Worm (Caenorhabditis elegans) whole organism, L1 larva: Measurements from ENCODE around the gene srh-2.

Experiments
- ama-1 ChIP-seq: fragments of 150-350 bp; optimal IDR thresholded peaks from 2 replicates; lab custom pipeline; 2014
- dpl-1 ChIP-seq, 3 experiments: fragments of 150-350 bp in 2 of 3; sonication (generic microtip) in 1 of 3; optimal IDR thresholded peaks; 2 replicates each; lab custom pipeline; 2014 to 2017; ENCODE audit warnings: missing biosample characterization in 3 of 3, missing genetic modification characterization in 3 of 3, missing genetic modification reagents in 3 of 3
- egl-27 ChIP-seq, 2 experiments: fragments of 150-350 bp in 1 of 2; sonication (generic microtip); optimal IDR thresholded peaks; 3 replicates each; lab custom pipeline; 2017 to 2018; ENCODE audit warnings: missing biosample characterization in 2 of 2, missing genetic modification characterization in 2 of 2, missing genetic modification reagents in 2 of 2
- elt-2 ChIP-seq: sonication (generic microtip); optimal IDR thresholded peaks from 2 replicates; lab custom pipeline; 2016; ENCODE audit warnings: missing genetic modification characterization, mild to moderate bottlenecking, inconsistent platforms, missing compliant biosample characterization, missing genetic modification reagents
- elt-3 ChIP-seq, 6 experiments: fragments of 150-350 bp in 1 of 6; sonication (generic microtip); optimal IDR thresholded peaks; 2 replicates each; lab custom pipeline; 2017 to 2018; ENCODE audit warnings: missing biosample characterization in 6 of 6, missing genetic modification characterization in 6 of 6, inconsistent platforms in 1 of 6
- fkh-10 ChIP-seq: sonication (generic microtip); optimal IDR thresholded peaks from 2 replicates; lab custom pipeline; 2017; ENCODE audit warnings: missing biosample characterization, missing genetic modification reagents, missing genetic modification characterization
- fos-1 ChIP-seq: fragments of 150-350 bp; optimal IDR thresholded peaks from 2 replicates; lab custom pipeline; 2014; ENCODE audit warnings: missing biosample characterization, missing genetic modification characterization
- lin-15B ChIP-seq: fragments of 150-350 bp; sonication (generic microtip); optimal IDR thresholded peaks from 3 replicates; lab custom pipeline; 2014; ENCODE audit warnings: missing biosample characterization, missing genetic modification characterization
- nhr-12 ChIP-seq: sonication (generic microtip); optimal IDR thresholded peaks from 2 replicates; lab custom pipeline; 2017; ENCODE audit warnings: missing biosample characterization, missing genetic modification characterization
- nhr-28 ChIP-seq: fragments of 150-350 bp; optimal IDR thresholded peaks from 2 replicates; lab custom pipeline; 2014; ENCODE audit warnings: missing biosample characterization, missing genetic modification characterization
- unc-62 ChIP-seq: fragments of 150-350 bp; optimal IDR thresholded peaks from 2 replicates; lab custom pipeline; 2014; ENCODE audit warnings: missing biosample characterization, missing genetic modification reagents, missing genetic modification characterization
- ztf-11 ChIP-seq, 2 experiments: sonication (generic microtip); optimal IDR thresholded peaks; 2 replicates each; lab custom pipeline; 2016 to 2017; ENCODE audit warnings: missing genetic modification characterization in 2 of 2, missing biosample characterization in 1 of 2, missing compliant biosample characterization in 1 of 2

ce11 chrV:679663-680062 lies 48.4 kb upstream of the srh-2 start, which contains the start of gene srx-22:
- TF ChIP-seq elt-2 (no peak), lin-15B (no peak), ztf-11 (tag; optimal IDR thresholded peaks at IDR 0.05; lab: Kevin White, UChicago) (no peak), unc-62 (GFP tag; lab: Kevin White, UChicago) (no peak), nhr-28 (tag; lab: Kevin White, UChicago) (no peak), ama-1 (lab: Kevin White, UChicago) (no peak), fos-1 (no peak), fkh-10 (GFP tag; lab: Kevin White, UChicago) (no peak), egl-27 (tag; optimal IDR thresholded peaks at IDR 0.05; lab: Kevin White, UChicago) (no peak), elt-3 (tag; optimal IDR thresholded peaks at IDR 0.05; lab: Kevin White, UChicago) (no peak), nhr-12 (tag; lab: Kevin White, UChicago) (no peak), dpl-1 (GFP tag; optimal IDR thresholded peaks at IDR 0.05; lab: Kevin White, UChicago) (no peak)
